Fruit fly (Drosophila melanogaster): ENCODE results near the gene TTLL1B.
A peak's percentile ranks its signal among the peaks of the same experiment; 100 is the strongest.

The TTLL1B gene

dm6 chr3L:4624371-4625154 is 23.5 kb upstream of the TTLL1B start (continued):
- no peak for TF ChIP-seq vri (GFP tag; optimal IDR thresholded peaks at IDR 0.05)
- peak; percentile 80 for TF ChIP-seq CG3032 (tag; optimal IDR thresholded peaks at IDR 0.05)
- TF ChIP-seq Lpt (GFP tag; optimal IDR thresholded peaks at IDR 0.05), result peak; percentile 90
- TF ChIP-seq CG11902 (GFP tag; optimal IDR thresholded peaks at IDR 0.05), result peak; percentile 61
- TF ChIP-seq CG3919 (GFP tag; optimal IDR thresholded peaks at IDR 0.05), result peak; percentile 90
- peak; percentile 91 for TF ChIP-seq OdsH (GFP tag; optimal IDR thresholded peaks at IDR 0.05)
- TF ChIP-seq CG6808 (GFP tag; optimal IDR thresholded peaks at IDR 0.05), result peak; percentile 86
- peak; percentile 44 for TF ChIP-seq dsx (GFP tag; optimal IDR thresholded peaks at IDR 0.05; ENCODE audit: poor library complexity, severe bottlenecking)
- TF ChIP-seq acj6 (GFP tag; optimal IDR thresholded peaks at IDR 0.05), result peak; percentile 89
- peak; percentile 72 for TF ChIP-seq esn (GFP tag; optimal IDR thresholded peaks at IDR 0.05)
- peak; percentile 93 for TF ChIP-seq Sox14 (GFP tag; optimal IDR thresholded peaks at IDR 0.05)
- TF ChIP-seq Smox (GFP tag; optimal IDR thresholded peaks at IDR 0.05), result peak; percentile 69
- TF ChIP-seq CG15336 (GFP tag; IDR thresholded peaks at IDR 0.05), result peak; percentile 95
- TF ChIP-seq eg (GFP tag; IDR thresholded peaks at IDR 0.05), result peak; percentile 93
- TF ChIP-seq Hr38 (GFP tag; optimal IDR thresholded peaks at IDR 0.05), result peak; percentile 34
- peak; percentile 81 for TF ChIP-seq fkh (GFP tag; optimal IDR thresholded peaks at IDR 0.05)
- TF ChIP-seq net (GFP tag; optimal IDR thresholded peaks at IDR 0.05), result peak; percentile 88
- peak; percentile 79 for TF ChIP-seq CG10631 (GFP tag; optimal IDR thresholded peaks at IDR 0.05)
- TF ChIP-seq CG6163 (GFP tag; IDR thresholded peaks at IDR 0.05), result peak; percentile 84; the same call in 2 of the 3 replicates
- TF ChIP-seq CG34406 (GFP tag; optimal IDR thresholded peaks at IDR 0.05), result peak; percentile 74
- peak; percentile 58 for TF ChIP-seq Ets21C (GFP tag; optimal IDR thresholded peaks at IDR 0.05)
- peak; percentile 82 for TF ChIP-seq topi (GFP tag; optimal IDR thresholded peaks at IDR 0.05)
- TF ChIP-seq Eip75B (GFP tag; optimal IDR thresholded peaks at IDR 0.05), result peak; percentile 78
- peak; percentile 91 for TF ChIP-seq CG4318 (GFP tag; optimal IDR thresholded peaks at IDR 0.05)
- peak; percentile 71 for TF ChIP-seq cyc (GFP tag; optimal IDR thresholded peaks at IDR 0.05)
- peak; percentile 91 for TF ChIP-seq svp (GFP tag)
- TF ChIP-seq ss (GFP tag; optimal IDR thresholded peaks at IDR 0.05), result peak; percentile 79 to 81
- TF ChIP-seq CG9139 (GFP tag; optimal IDR thresholded peaks at IDR 0.05), result peak; percentile 37
- peak; percentile 91 for TF ChIP-seq pdm3 (GFP tag; optimal IDR thresholded peaks at IDR 0.05)

dm6 chr3L:4625387-4626386 is 22.4 kb upstream of the TTLL1B start, which contains the start of gene Src64B:
Src64B (minus strand) TSS chr3L:4626196.
- TF ChIP-seq vri (GFP tag; optimal IDR thresholded peaks at IDR 0.05) (peak; percentile 21), pdm3 (GFP tag; optimal IDR thresholded peaks at IDR 0.05) (peak; percentile 11), CG3919 (GFP tag; optimal IDR thresholded peaks at IDR 0.05) (peak; percentile 39), eg (GFP tag; IDR thresholded peaks at IDR 0.05) (peak; percentile 65; the same call in 2 of the 3 replicates), Ets96B (tag; optimal IDR thresholded peaks at IDR 0.05) (peak; percentile 17), lz (GFP tag; optimal IDR thresholded peaks at IDR 0.05) (peak; percentile 7), CG16779 (tag; optimal IDR thresholded peaks at IDR 0.05) (peak; percentile 35), CG11902 (GFP tag; optimal IDR thresholded peaks at IDR 0.05) (no peak), ss (GFP tag; optimal IDR thresholded peaks at IDR 0.05) (peak; percentile 71 to 72), CG3032 (tag; optimal IDR thresholded peaks at IDR 0.05) (no peak), svp (GFP tag) (peak; percentile 27), CG10631 (GFP tag; optimal IDR thresholded peaks at IDR 0.05) (no peak), CG31627 (GFP tag; optimal IDR thresholded peaks at IDR 0.05) (no peak), dac (GFP tag; optimal IDR thresholded peaks at IDR 0.05) (no peak), Eip78C (GFP tag) (peak; percentile 73), salr (GFP tag; optimal IDR thresholded peaks at IDR 0.05) (no peak), Eip75B (GFP tag; optimal IDR thresholded peaks at IDR 0.05) (peak; percentile 51), Lpt (GFP tag; optimal IDR thresholded peaks at IDR 0.05) (peak; percentile 61), Met (GFP tag; optimal IDR thresholded peaks at IDR 0.05) (peak; percentile 50), CG11294 (GFP tag; IDR thresholded peaks at IDR 0.05) (no peak), CG6792 (GFP tag; optimal IDR thresholded peaks at IDR 0.05) (no peak), CG6163 (GFP tag; IDR thresholded peaks at IDR 0.05) (peak; percentile 46; the same call in 1 of the 3 replicates), fkh (GFP tag; optimal IDR thresholded peaks at IDR 0.05) (peak; percentile 57), fd59A (GFP tag; optimal IDR thresholded peaks at IDR 0.05) (peak; percentile 21), Blimp-1 (GFP tag; optimal IDR thresholded peaks at IDR 0.05) (no peak), achi (GFP tag; optimal IDR thresholded peaks at IDR 0.05) (peak; percentile 34), CG9139 (GFP tag; optimal IDR thresholded peaks at IDR 0.05) (peak; percentile 32), spab (GFP tag; optimal IDR thresholded peaks at IDR 0.05) (no peak), Gug (GFP tag; IDR thresholded peaks at IDR 0.05) (no peak), Ets21C (GFP tag; optimal IDR thresholded peaks at IDR 0.05) (no peak)

All from whole organism, prepupa.